Worm (Caenorhabditis elegans) whole organism, L3 larva: ENCODE results near the gene Y54F10AM.15.

ENCODE experiments used
- R02D3.7 ChIP-seq: fragments of 150-350 bp; optimal IDR thresholded peaks from 2 replicates; lab custom pipeline; 2014; ENCODE audit warnings: missing biosample characterization, missing genetic modification characterization
- aly-2 ChIP-seq: fragments of 150-350 bp; optimal IDR thresholded peaks from 2 replicates; lab custom pipeline; 2014; ENCODE audit warnings: missing biosample characterization, missing genetic modification characterization
- ama-1 ChIP-seq: fragments of 150-350 bp; optimal IDR thresholded peaks from 2 replicates; lab custom pipeline; 2018
- ceh-16 ChIP-seq: sonication (generic microtip); optimal IDR thresholded peaks from 2 replicates; lab custom pipeline; 2017; ENCODE audit warnings: missing biosample characterization, missing genetic modification characterization
- ceh-28 ChIP-seq: fragments of 150-350 bp; optimal IDR thresholded peaks from 2 replicates; lab custom pipeline; 2014; ENCODE audit warnings: missing biosample characterization, missing genetic modification reagents, missing genetic modification characterization
- ceh-82 ChIP-seq: fragments of 150-350 bp; optimal IDR thresholded peaks from 2 replicates; lab custom pipeline; 2014; ENCODE audit warnings: missing biosample characterization, missing genetic modification characterization
- ceh-9 ChIP-seq: sonication (generic microtip); optimal IDR thresholded peaks from 2 replicates; lab custom pipeline; 2018; ENCODE audit warnings: missing biosample characterization, missing genetic modification characterization
- daf-12 ChIP-seq: fragments of 150-350 bp; optimal IDR thresholded peaks from 2 replicates; lab custom pipeline; 2014; ENCODE audit warnings: missing biosample characterization, missing genetic modification reagents, missing genetic modification characterization
- egl-27 ChIP-seq: sonication (generic microtip); optimal IDR thresholded peaks from 4 replicates; lab custom pipeline; 2017; ENCODE audit warnings: missing biosample characterization, missing genetic modification reagents, missing genetic modification characterization
- elt-1 ChIP-seq: fragments of 150-350 bp; optimal IDR thresholded peaks from 2 replicates; lab custom pipeline; 2014; ENCODE audit warnings: missing biosample characterization, missing genetic modification characterization
- elt-2 ChIP-seq: sonication (generic microtip); optimal IDR thresholded peaks from 2 replicates; lab custom pipeline; 2016; ENCODE audit warnings: missing genetic modification reagents, mild to moderate bottlenecking, missing genetic modification characterization, missing compliant biosample characterization
- elt-3 ChIP-seq, 3 experiments: fragments of 150-350 bp in 1 of 3; sonication (generic microtip) in 2 of 3; optimal IDR thresholded peaks; 2 replicates in 2 of 3; 4 replicates in 1 of 3; lab custom pipeline; 2014 to 2017; ENCODE audit warnings: missing biosample characterization in 3 of 3, missing genetic modification characterization in 3 of 3
- eor-1 ChIP-seq, 2 experiments: fragments of 150-350 bp; optimal IDR thresholded peaks; 2 replicates each; lab custom pipeline; 2014 to 2018; ENCODE audit warnings: missing biosample characterization in 2 of 2, missing genetic modification characterization in 2 of 2
- fkh-10 ChIP-seq: sonication (generic microtip); optimal IDR thresholded peaks from 2 replicates; lab custom pipeline; 2017; ENCODE audit warnings: missing biosample characterization, missing genetic modification reagents, missing genetic modification characterization
- fos-1 ChIP-seq: fragments of 150-350 bp; optimal IDR thresholded peaks from 2 replicates; lab custom pipeline; 2014; ENCODE audit warnings: missing biosample characterization, missing genetic modification characterization
- hmg-11 ChIP-seq: sonication (generic microtip); optimal IDR thresholded peaks from 2 replicates; lab custom pipeline; 2016; ENCODE audit warnings: missing genetic modification characterization, missing compliant biosample characterization
- lin-15B ChIP-seq: fragments of 150-350 bp; optimal IDR thresholded peaks from 2 replicates; lab custom pipeline; 2014; ENCODE audit warnings: missing biosample characterization, missing genetic modification characterization
- lin-39 ChIP-seq: fragments of 150-350 bp; optimal IDR thresholded peaks from 2 replicates; lab custom pipeline; 2018; ENCODE audit warnings: missing biosample characterization, missing genetic modification reagents, missing genetic modification characterization
- mdl-1 ChIP-seq: fragments of 150-350 bp; optimal IDR thresholded peaks from 2 replicates; lab custom pipeline; 2014; ENCODE audit warnings: missing biosample characterization, missing genetic modification characterization
- nfya-1 ChIP-seq: sonication (generic microtip); optimal IDR thresholded peaks from 2 replicates; lab custom pipeline; 2017; ENCODE audit warnings: missing genetic modification characterization, mild to moderate bottlenecking, missing compliant biosample characterization, antibody characterized with exemption, moderate library complexity; ENCODE audit not compliant: insufficient read depth
- nhr-11 ChIP-seq: fragments of 150-350 bp; optimal IDR thresholded peaks from 2 replicates; lab custom pipeline; 2014; ENCODE audit warnings: missing biosample characterization, missing genetic modification characterization
- nhr-12 ChIP-seq: fragments of 150-350 bp; optimal IDR thresholded peaks from 2 replicates; lab custom pipeline; 2014; ENCODE audit warnings: missing biosample characterization, missing genetic modification characterization
- nhr-23 ChIP-seq: fragments of 150-350 bp; optimal IDR thresholded peaks from 2 replicates; lab custom pipeline; 2014; ENCODE audit warnings: missing biosample characterization, missing genetic modification reagents, missing genetic modification characterization
- nhr-237 ChIP-seq: fragments of 150-350 bp; optimal IDR thresholded peaks from 2 replicates; lab custom pipeline; 2014; ENCODE audit warnings: missing biosample characterization, missing genetic modification characterization
- nhr-25 ChIP-seq: sonication (generic microtip); optimal IDR thresholded peaks from 2 replicates; lab custom pipeline; 2017; ENCODE audit warnings: missing biosample characterization, missing genetic modification characterization
- nhr-28 ChIP-seq: fragments of 150-350 bp; optimal IDR thresholded peaks from 2 replicates; lab custom pipeline; 2014; ENCODE audit warnings: missing biosample characterization, missing genetic modification characterization
- nhr-76 ChIP-seq: fragments of 150-350 bp; sonication (generic microtip); optimal IDR thresholded peaks from 5 replicates; lab custom pipeline; 2014; ENCODE audit warnings: missing biosample characterization, missing genetic modification characterization
- nhr-77 ChIP-seq: fragments of 150-350 bp; optimal IDR thresholded peaks from 2 replicates; lab custom pipeline; 2014; ENCODE audit warnings: missing biosample characterization, missing genetic modification characterization
- pha-4 ChIP-seq: fragments of 150-350 bp; optimal IDR thresholded peaks from 2 replicates; lab custom pipeline; 2014; ENCODE audit warnings: missing biosample characterization, missing genetic modification reagents, missing genetic modification characterization
- pqm-1 ChIP-seq: fragments of 150-350 bp; optimal IDR thresholded peaks from 2 replicates; lab custom pipeline; 2017; ENCODE audit warnings: missing biosample characterization, missing genetic modification characterization, inconsistent platforms
- sea-2 ChIP-seq: fragments of 150-350 bp; sonication (generic microtip); optimal IDR thresholded peaks from 4 replicates; lab custom pipeline; 2014; ENCODE audit warnings: missing biosample characterization, missing genetic modification reagents, missing genetic modification characterization
- skn-1 ChIP-seq: fragments of 150-350 bp; optimal IDR thresholded peaks from 2 replicates; lab custom pipeline; 2014; ENCODE audit warnings: missing biosample characterization, missing genetic modification characterization
- snpc-4 ChIP-seq: fragments of 150-350 bp; optimal IDR thresholded peaks from 2 replicates; lab custom pipeline; 2014; ENCODE audit warnings: missing biosample characterization, missing genetic modification characterization
- tbx-2 ChIP-seq: sonication (generic microtip); optimal IDR thresholded peaks from 2 replicates; lab custom pipeline; 2016; ENCODE audit warnings: mild to moderate bottlenecking, missing genetic modification characterization, missing compliant biosample characterization
- unc-39 ChIP-seq: sonication (generic microtip); optimal IDR thresholded peaks from 4 replicates; lab custom pipeline; 2017; ENCODE audit warnings: missing biosample characterization, missing genetic modification characterization
- unc-62 ChIP-seq: fragments of 150-350 bp; sonication (generic microtip); optimal IDR thresholded peaks from 4 replicates; lab custom pipeline; 2014; ENCODE audit warnings: missing biosample characterization, missing genetic modification reagents, missing genetic modification characterization
- zag-1 ChIP-seq: fragments of 150-350 bp; optimal IDR thresholded peaks from 2 replicates; lab custom pipeline; 2014; ENCODE audit warnings: missing biosample characterization, missing genetic modification characterization
- ztf-11 ChIP-seq: fragments of 150-350 bp; optimal IDR thresholded peaks from 2 replicates; lab custom pipeline; 2014; ENCODE audit warnings: missing biosample characterization, missing genetic modification characterization
- ztf-4 ChIP-seq: fragments of 150-350 bp; optimal IDR thresholded peaks from 2 replicates; lab custom pipeline; 2014; ENCODE audit warnings: missing biosample characterization, missing genetic modification characterization

Gene Y54F10AM.15

DNA sequence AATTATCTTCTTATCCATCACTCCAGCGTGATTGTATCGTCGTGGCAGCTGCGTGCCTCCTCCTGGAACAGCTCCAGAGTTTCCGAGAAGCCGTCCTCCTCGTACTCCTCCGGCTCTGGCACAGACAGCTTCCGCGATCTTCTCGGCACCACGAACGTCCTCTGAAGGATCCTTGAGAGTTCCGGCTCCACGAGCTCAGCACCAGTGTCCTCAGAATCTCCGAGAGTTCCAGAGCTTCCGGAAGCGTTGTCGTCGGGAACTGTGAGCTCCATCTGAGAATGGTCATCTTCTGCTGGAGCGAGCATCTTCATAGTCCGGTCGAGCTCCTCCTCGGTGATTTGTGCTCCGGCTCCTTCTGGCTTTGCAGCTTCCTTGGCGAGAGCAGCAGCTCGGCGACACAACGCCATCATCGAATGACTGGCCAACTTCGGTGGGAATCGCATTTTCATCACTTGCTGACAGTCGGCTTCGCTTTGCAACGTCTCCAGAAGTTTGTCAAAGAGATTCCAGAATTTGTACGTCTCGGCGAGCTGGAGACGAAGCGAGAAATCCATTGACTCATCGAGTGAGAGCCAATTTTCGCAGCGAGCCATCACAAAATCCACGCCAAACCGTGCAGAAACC lies 34.7 kb upstream of the Y54F10AM.15 start:
- TF ChIP-seq aly-2 (no peak), pqm-1 (tag; lab: Kevin White, UChicago) (no peak), nhr-12 (tag; lab: Kevin White, UChicago) (no peak), ceh-28 (tag; lab: Kevin White, UChicago) (no peak), nhr-28 (no peak), skn-1 (no peak), nhr-23 (tag; lab: Kevin White, UChicago) (no peak), pha-4 (tag; lab: Kevin White, UChicago) (no peak), ceh-16 (tag; lab: Kevin White, UChicago) (no peak)
- TF ChIP-seq, all 47 proteins: peak for 0

- TF ChIP-seq nhr-23 (tag; lab: Kevin White, UChicago) (no peak), elt-3 (tag; optimal IDR thresholded peaks at IDR 0.05; lab: Kevin White, UChicago) (no peak), ztf-11 (tag; lab: Kevin White, UChicago) (no peak), ama-1 (no peak), lin-39 (no peak), fos-1 (no peak), aly-2 (no peak), R02D3.7 (no peak), nhr-25 (no peak), elt-1 (tag; lab: Kevin White, UChicago) (no peak), ztf-4 (tag; lab: Kevin White, UChicago) (no peak), ceh-9 (no peak), fkh-10 (GFP tag; lab: Kevin White, UChicago) (no peak), tbx-2 (tag; lab: Kevin White, UChicago) (no peak)
- TF ChIP-seq, all 47 proteins: peak for 0
These were observed 32.9 kb upstream of the Y54F10AM.15 start, which contains the start of gene nhr-239 for ce11 chrIII:2561410-2561809. Gene nhr-239, plus strand, starts transcription at chrIII:2561710.

DNA sequence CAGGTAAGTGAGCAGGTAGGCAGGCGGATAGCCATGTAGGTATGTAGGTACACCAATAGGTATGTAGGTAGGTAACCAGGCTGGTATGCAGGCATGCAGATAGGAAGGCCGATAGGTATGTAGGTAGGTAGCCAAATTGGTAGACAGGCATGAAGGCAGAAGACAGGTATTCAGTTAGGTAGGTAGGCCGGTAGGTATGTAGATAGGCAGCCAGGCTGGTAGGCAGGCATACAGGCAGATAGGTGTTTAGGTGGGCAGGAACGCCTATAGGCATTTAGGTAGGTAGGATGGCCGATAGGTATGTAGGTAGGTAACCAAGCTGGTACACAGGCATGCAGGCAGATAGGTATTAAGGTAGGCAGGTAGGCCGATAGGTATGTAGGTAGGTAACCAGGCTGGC lies 32.3 kb upstream of the Y54F10AM.15 start:
- TF ChIP-seq nhr-77 (tag; lab: Kevin White, UChicago) (no peak), nhr-23 (tag; lab: Kevin White, UChicago) (no peak), ceh-9 (no peak), egl-27 (tag; lab: Kevin White, UChicago) (no peak), eor-1 (tag; optimal IDR thresholded peaks at IDR 0.05; lab: Kevin White, UChicago) (no peak)

ce11 chrIII:2553579-2553978 lies 25.1 kb upstream of the Y54F10AM.15 start:
- peak; percentile 69 for TF ChIP-seq lin-39
- no peak for TF ChIP-seq mdl-1
- no peak for TF ChIP-seq unc-39 (tag; lab: Kevin White, UChicago)
- TF ChIP-seq daf-12: no peak
- TF ChIP-seq ama-1: no peak

DNA sequence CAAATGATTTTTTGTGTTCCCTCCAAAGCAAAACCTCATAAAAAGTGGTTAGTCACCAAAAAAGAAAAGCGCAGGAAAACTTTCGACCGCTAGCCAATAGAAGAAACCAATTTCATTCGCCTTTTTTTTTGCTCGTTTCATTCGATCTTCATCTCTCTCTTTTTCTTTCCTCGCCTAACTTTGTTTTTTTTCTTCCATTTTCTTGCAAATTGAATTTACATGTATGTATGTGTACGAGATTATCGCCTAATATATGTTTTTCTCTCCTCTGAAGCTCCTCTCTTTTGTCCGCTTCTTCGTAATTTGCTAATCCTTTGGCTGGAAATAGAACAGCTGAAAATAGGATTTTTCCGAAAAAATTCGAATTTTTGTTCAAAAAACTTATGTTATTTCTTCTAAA lies 23.9 kb upstream of the Y54F10AM.15 start:
- peak; percentile 35 for TF ChIP-seq nfya-1 (tag; lab: Kevin White, UChicago)
- no peak for TF ChIP-seq ceh-16 (tag; lab: Kevin White, UChicago)
- peak; percentile 20 for TF ChIP-seq lin-15B

DNA sequence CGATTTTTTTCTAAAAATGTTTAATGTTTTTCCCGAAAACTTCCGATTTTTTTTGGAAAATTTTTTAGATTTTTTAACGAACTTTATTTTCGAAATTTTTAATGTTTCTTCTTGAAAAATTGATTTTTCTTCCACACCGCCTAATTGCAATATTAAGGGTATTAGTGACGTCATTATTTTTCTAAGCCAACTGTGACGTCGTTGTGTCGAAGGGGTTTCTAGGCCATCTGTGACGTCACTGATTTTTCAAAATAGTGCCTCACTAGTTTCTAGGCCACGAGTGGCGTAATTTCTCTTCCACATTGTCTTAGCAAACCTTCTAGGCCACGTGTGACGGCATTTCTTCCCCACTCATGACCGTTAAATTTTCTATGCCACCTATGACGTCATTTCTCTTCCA lies 23.5 kb upstream of the Y54F10AM.15 start:
- TF ChIP-seq ceh-9 (no peak), nhr-76 (tag; lab: Kevin White, UChicago) (no peak), lin-15B (no peak), hmg-11 (tag; lab: Kevin White, UChicago) (no peak), skn-1 (no peak), sea-2 (GFP tag; lab: Kevin White, UChicago) (no peak), nhr-237 (tag; lab: Kevin White, UChicago) (no peak)

DNA sequence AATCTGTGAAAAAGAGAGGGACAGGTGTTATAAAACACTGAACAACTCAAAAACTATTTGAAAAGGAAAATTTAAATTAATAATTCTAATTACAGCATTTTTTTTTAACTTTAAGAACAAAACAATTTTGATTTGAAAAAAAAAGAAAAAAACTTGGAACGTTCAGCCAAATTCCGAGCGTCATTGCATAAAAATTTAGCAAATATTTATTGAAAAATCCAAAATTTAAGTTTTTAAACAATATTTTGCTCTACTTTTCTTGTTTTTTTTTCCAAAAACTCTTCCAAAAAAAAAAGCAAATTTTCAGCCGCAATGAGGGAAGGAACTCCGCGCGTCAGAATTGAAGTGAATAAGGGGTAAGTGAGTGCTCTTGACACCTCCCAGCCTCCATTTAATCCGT lies 21.1 kb upstream of the Y54F10AM.15 start, which contains the start of gene feh-1:
Gene feh-1, plus strand, starts transcription at position 301 of the 400 bp plus-strand sequence.
- TF ChIP-seq elt-1 (tag; lab: Kevin White, UChicago) (no peak), nfya-1 (tag; lab: Kevin White, UChicago) (no peak), nhr-76 (tag; lab: Kevin White, UChicago) (no peak), nhr-12 (tag; lab: Kevin White, UChicago) (no peak), nhr-11 (no peak), fos-1 (no peak), ceh-82 (tag; lab: Kevin White, UChicago) (no peak), tbx-2 (tag; lab: Kevin White, UChicago) (no peak), unc-62 (GFP tag; lab: Kevin White, UChicago) (no peak), lin-15B (no peak), sea-2 (GFP tag; lab: Kevin White, UChicago) (no peak), unc-39 (tag; lab: Kevin White, UChicago) (no peak), aly-2 (no peak), elt-2 (tag; lab: Kevin White, UChicago) (no peak), pha-4 (tag; lab: Kevin White, UChicago) (no peak), snpc-4 (tag; lab: Kevin White, UChicago) (no peak), egl-27 (tag; lab: Kevin White, UChicago) (no peak), nhr-77 (tag; lab: Kevin White, UChicago) (no peak), zag-1 (tag; lab: Kevin White, UChicago) (no peak)
